Worm (Caenorhabditis elegans) whole organism, L4/young adult: ENCODE data around the gene nas-27.

ENCODE experiments used
- W03F9.2 ChIP-seq: fragments of 150-350 bp; optimal IDR thresholded peaks from 2 replicates; lab custom pipeline; 2014; ENCODE audit warnings: missing biosample characterization, missing genetic modification characterization
- dao-5 ChIP-seq: sonication (generic microtip); optimal IDR thresholded peaks from 2 replicates; lab custom pipeline; 2016; ENCODE audit warnings: missing genotype, missing genetic modification characterization, moderate library complexity, missing compliant biosample characterization
- him-1 ChIP-seq: sonication (generic microtip); optimal IDR thresholded peaks from 2 replicates; lab custom pipeline; 2016; ENCODE audit warnings: missing genotype, missing genetic modification reagents, missing genetic modification characterization, missing compliant biosample characterization

ce11 chrII:1126472-1126871, 52.7 kb downstream of the nas-27 start:
- TF ChIP-seq him-1 (tag; lab: Kevin White, UChicago): no peak
- TF ChIP-seq W03F9.2 (tag; lab: Kevin White, UChicago): no peak
- TF ChIP-seq dao-5 (tag; lab: Kevin White, UChicago): no peak
